Worm (Caenorhabditis elegans): ENCODE data around the gene ZK856.4.

DNA sequence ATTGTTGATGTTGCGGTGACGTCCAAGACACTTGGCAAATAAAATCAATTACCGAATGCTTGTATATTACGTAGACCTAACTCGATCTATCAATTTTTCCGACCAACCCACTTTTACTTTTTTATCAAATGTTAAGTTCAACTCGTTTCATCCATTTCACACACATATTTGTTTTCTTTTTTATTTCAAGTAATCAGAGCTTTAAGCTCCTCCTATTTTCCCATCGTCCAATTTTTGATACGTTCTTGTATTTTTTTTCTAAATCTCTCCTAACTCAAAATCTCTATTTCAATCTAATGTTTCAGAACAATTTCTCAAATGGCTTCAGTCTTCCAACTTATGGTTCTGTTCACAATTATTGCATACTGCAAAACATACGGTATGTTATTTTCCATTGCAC lies 15.3 kb downstream of the ZK856.4 start, which contains the start of gene ZK856.6:
- TF ChIP-seq him-1 (tag; optimal IDR thresholded peaks at IDR 0.05) (no peak), dao-5 (tag; optimal IDR thresholded peaks at IDR 0.05) (no peak), W03F9.2 (tag; optimal IDR thresholded peaks at IDR 0.05) (no peak)
